Worm (Caenorhabditis elegans) whole organism, midembryonic: Measurements from ENCODE around the gene gfat-1.

Experiments used
- cog-1 ChIP-seq: sonication (generic microtip); optimal IDR thresholded peaks from 2 replicates; lab custom pipeline; 2016; ENCODE audit warnings: missing genetic modification characterization, missing compliant biosample characterization
- flt-1 ChIP-seq: fragments of 200-800 bp; sonication (Bioruptor generic); IDR thresholded peaks from 2 replicates; pipeline ENCODE4 v1.3.6; 2022; ENCODE audit warnings: missing genetic modification characterization, missing compliant biosample characterization
- klf-2 ChIP-seq: fragments of 200-800 bp; sonication (Bioruptor generic); conservative IDR thresholded peaks from 2 replicates; pipeline ENCODE4 v1.3.6; 2022; ENCODE audit warnings: missing genetic modification reagents, missing genetic modification characterization, missing compliant biosample characterization
- med-1 ChIP-seq: sonication (generic microtip); optimal IDR thresholded peaks from 2 replicates; lab custom pipeline; 2017; ENCODE audit warnings: missing genetic modification characterization, mild to moderate bottlenecking, missing compliant biosample characterization, antibody characterized with exemption, missing genetic modification reagents; ENCODE audit not compliant: insufficient read depth
- ref-1 ChIP-seq: fragments of 200-800 bp; sonication (Bioruptor generic); conservative IDR thresholded peaks from 2 replicates; pipeline ENCODE4 v1.3.6; 2022; ENCODE audit warnings: missing genetic modification reagents, missing genetic modification characterization, missing compliant biosample characterization
- tab-1 ChIP-seq: fragments of 200-800 bp; sonication (Bioruptor generic); IDR thresholded peaks from 2 replicates; pipeline ENCODE4 v1.3.6; 2022; ENCODE audit warnings: missing genetic modification characterization, missing compliant biosample characterization
- ztf-23 ChIP-seq: fragments of 200-800 bp; sonication (Bioruptor generic); IDR thresholded peaks from 2 replicates; pipeline ENCODE4 v1.3.6; 2022; ENCODE audit warnings: missing genetic modification reagents, missing genetic modification characterization, missing compliant biosample characterization
- ztf-29 ChIP-seq: fragments of 200-800 bp; sonication (Bioruptor generic); IDR thresholded peaks from 2 replicates; pipeline ENCODE4 v1.3.6; 2022; ENCODE audit warnings: missing genetic modification reagents, missing genetic modification characterization, missing compliant biosample characterization

DNA sequence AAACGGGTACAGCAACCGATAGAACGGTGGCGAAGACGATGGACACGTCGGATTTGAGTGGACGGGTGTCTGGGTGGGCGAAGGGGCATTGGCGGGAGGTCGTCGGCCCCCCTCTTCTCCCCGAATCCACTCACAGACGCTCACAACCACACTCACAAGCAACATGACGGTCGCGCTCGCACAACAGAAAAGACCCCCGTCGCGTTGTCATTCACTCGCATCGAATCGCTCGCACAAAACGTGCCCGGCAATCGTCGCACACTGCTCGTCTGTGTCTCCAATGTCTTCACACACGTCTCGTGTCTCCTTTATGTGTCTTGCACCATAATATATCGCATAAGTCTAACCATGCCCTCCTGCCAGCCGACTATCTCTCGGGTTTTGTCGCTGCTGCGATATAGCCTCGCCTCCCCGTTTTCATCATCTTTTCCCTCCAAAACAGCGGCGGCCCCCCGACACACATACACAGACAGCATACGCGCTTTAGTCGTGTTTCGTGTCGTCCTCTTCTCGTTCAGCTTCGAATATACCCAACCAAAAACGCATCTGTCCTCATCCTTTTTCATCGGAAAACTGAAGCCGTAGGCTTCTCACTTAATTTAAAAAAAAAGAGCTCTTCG, 38.9 kb upstream of the gfat-1 start:
- peak; percentile 80 for TF ChIP-seq flt-1 (GFP tag; lab: Robert Waterston, UW)
- no peak for TF ChIP-seq ref-1 (GFP tag; lab: Robert Waterston, UW)
- peak; percentile 89 for TF ChIP-seq cog-1 (tag; lab: Kevin White, UChicago)
- TF ChIP-seq med-1 (GFP tag; lab: Kevin White, UChicago), result no peak
- TF ChIP-seq tab-1, result 0 out of 2 replicates have a peak, but pooled peaks have one; percentile 75
- TF ChIP-seq klf-2, result no peak
- TF ChIP-seq ztf-29 (GFP tag; lab: Robert Waterston, UW), result no peak
- TF ChIP-seq ztf-23, result peak; percentile 55; the same call in 1 of the 2 replicates
